Worm (Caenorhabditis elegans): ENCODE results near the gene rpn-7.
A peak's percentile ranks its signal among the peaks of the same experiment; 100 is the strongest.

The rpn-7 gene

ce11 chrIV:9333007-9333406 is 16.6 kb downstream of the rpn-7 start (continued):
- peak; percentile 39; the same call in 1 of the 2 replicates for TF ChIP-seq lin-38 (GFP tag; IDR thresholded peaks at IDR 0.05)
- TF ChIP-seq nhr-6 (tag; optimal IDR thresholded peaks at IDR 0.05), result no peak
- TF ChIP-seq ces-1 (GFP tag; optimal IDR thresholded peaks at IDR 0.05), result no peak
- peak; percentile 34 for TF ChIP-seq ama-1 (optimal IDR thresholded peaks at IDR 0.05)
- TF ChIP-seq ceh-20 (GFP tag; IDR thresholded peaks at IDR 0.05), result no peak
- TF ChIP-seq vab-7 (GFP tag; IDR thresholded peaks at IDR 0.05), result no peak
- 0 out of 2 replicates have a peak, but pooled peaks have one; percentile 27 for TF ChIP-seq lin-1 (GFP tag; IDR thresholded peaks at IDR 0.05)
- TF ChIP-seq set-16 (GFP tag; IDR thresholded peaks at IDR 0.05), result no peak
- no peak for TF ChIP-seq T26A8.4 (GFP tag; IDR thresholded peaks at IDR 0.05)
- no peak for TF ChIP-seq zfp-3 (GFP tag; conservative IDR thresholded peaks at IDR 0.05)
- TF ChIP-seq jun-1 (tag; optimal IDR thresholded peaks at IDR 0.05), result no peak
- peak; percentile 79 for TF ChIP-seq hlh-11 (tag; optimal IDR thresholded peaks at IDR 0.05)
- TF ChIP-seq gei-8 (GFP tag; optimal IDR thresholded peaks at IDR 0.05), result no peak
- TF ChIP-seq Y75B8A.6 (GFP tag; IDR thresholded peaks at IDR 0.05), result no peak
- no peak for TF ChIP-seq nhr-76 (tag; optimal IDR thresholded peaks at IDR 0.05)
- no peak for TF ChIP-seq ceh-44 (GFP tag; IDR thresholded peaks at IDR 0.05)
- TF ChIP-seq F49E8.2 (tag; optimal IDR thresholded peaks at IDR 0.05; ENCODE audit: borderline replicate concordance), result no peak
- no peak for TF ChIP-seq ZK337.2 (GFP tag; IDR thresholded peaks at IDR 0.05)
- peak; percentile 82 for TF ChIP-seq nhr-77 (tag; optimal IDR thresholded peaks at IDR 0.05)
- peak; percentile 5 for TF ChIP-seq hlh-30 (tag; optimal IDR thresholded peaks at IDR 0.05; ENCODE audit: insufficient read depth)
- TF ChIP-seq mxl-2 (GFP tag; conservative IDR thresholded peaks at IDR 0.05), result no peak

DNA sequence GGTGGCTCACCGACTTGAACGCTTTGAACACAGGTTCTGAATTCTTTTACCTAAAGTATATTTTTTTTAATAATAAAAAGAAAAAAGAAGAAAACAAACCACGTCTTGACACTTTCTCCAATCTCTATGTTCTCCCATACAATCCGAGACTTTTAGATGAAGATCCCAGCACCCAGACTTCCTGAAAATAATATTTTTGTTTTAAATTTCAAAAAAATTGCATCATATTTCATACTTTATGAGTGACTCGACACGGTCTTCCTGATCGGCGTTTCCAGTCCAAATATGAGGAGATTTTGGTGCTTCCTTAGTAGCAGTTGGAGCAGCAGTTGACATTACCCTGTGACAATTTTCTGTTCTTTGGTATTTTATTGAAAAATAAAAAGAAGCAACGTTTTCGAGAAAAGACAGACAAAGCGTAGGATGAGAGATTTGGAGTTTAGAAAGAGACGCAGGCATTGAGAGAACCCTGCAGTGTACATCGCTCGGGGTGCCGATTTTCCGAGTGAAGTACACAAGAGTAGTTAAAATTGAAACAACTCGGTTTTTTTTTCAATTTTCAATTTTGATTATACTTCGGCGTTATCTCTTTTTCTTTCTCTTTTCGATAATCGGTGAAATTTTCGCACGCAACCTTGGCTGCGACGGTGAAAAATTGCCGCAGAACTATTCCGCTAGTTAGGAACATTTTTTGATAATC is 19.3 kb downstream of the rpn-7 start, which contains the start of the genes coa-4 and T20D3.14:
Gene coa-4 (minus strand): TSS at position 51 of the 700 bp plus-strand sequence.
Gene T20D3.14 (minus strand): TSS at position 358 of the 700 bp plus-strand sequence.
- TF ChIP-seq nhr-77 (tag; optimal IDR thresholded peaks at IDR 0.05) (peak; percentile 23), madf-5 (GFP tag; IDR thresholded peaks at IDR 0.05) (no peak), lsy-2 (tag; optimal IDR thresholded peaks at IDR 0.05) (peak in 1 of 2 experiments; percentile 57), vab-7 (GFP tag; IDR thresholded peaks at IDR 0.05) (no peak), mes-2 (tag; optimal IDR thresholded peaks at IDR 0.05; ENCODE audit: poor library complexity, severe bottlenecking) (peak; percentile 56), lin-38 (GFP tag; IDR thresholded peaks at IDR 0.05) (peak; percentile 29; the same call in 1 of the 2 replicates), ztf-7 (tag; optimal IDR thresholded peaks at IDR 0.05) (no peak), nhr-41 (GFP tag; IDR thresholded peaks at IDR 0.05) (no peak), hlh-30 (tag; optimal IDR thresholded peaks at IDR 0.05; ENCODE audit: insufficient read depth) (peak; percentile 57), aha-1 (tag) (peak; percentile 63), nhr-28 (tag; optimal IDR thresholded peaks at IDR 0.05) (peak; percentile 27), madf-9 (GFP tag; conservative IDR thresholded peaks at IDR 0.05) (no peak), zfp-3 (GFP tag; conservative IDR thresholded peaks at IDR 0.05) (no peak), dmd-6 (GFP tag; IDR thresholded peaks at IDR 0.05) (peak; percentile 75), saeg-2 (GFP tag; IDR thresholded peaks at IDR 0.05) (no peak), hlh-11 (tag; optimal IDR thresholded peaks at IDR 0.05) (peak; percentile 64), ama-1 (optimal IDR thresholded peaks at IDR 0.05) (no peak), ceh-62 (tag; optimal IDR thresholded peaks at IDR 0.05) (no peak), dpl-1 (GFP tag; optimal IDR thresholded peaks at IDR 0.05) (peak; percentile 35), Y5F2A.4 (GFP tag; optimal IDR thresholded peaks at IDR 0.05) (no peak), zip-2 (tag; optimal IDR thresholded peaks at IDR 0.05) (no peak), lin-1 (GFP tag; IDR thresholded peaks at IDR 0.05) (peak; percentile 49; the same call in 1 of the 2 replicates), F37D6.2 (tag; optimal IDR thresholded peaks at IDR 0.05) (no peak), nhr-42 (GFP tag; IDR thresholded peaks at IDR 0.05) (no peak), snpc-1.2 (GFP tag; IDR thresholded peaks at IDR 0.05) (no peak), daf-12 (tag; optimal IDR thresholded peaks at IDR 0.05) (no peak), nhr-11 (tag; optimal IDR thresholded peaks at IDR 0.05) (no peak), T26A8.4 (GFP tag; IDR thresholded peaks at IDR 0.05) (no peak), daf-16 (GFP tag; optimal IDR thresholded peaks at IDR 0.05) (no peak), daf-16 (tag; optimal IDR thresholded peaks at IDR 0.05) (peak; percentile 64), pqm-1 (tag; optimal IDR thresholded peaks at IDR 0.05) (peak; percentile 24), nhr-48 (tag; optimal IDR thresholded peaks at IDR 0.05) (no peak), ceh-28 (tag; optimal IDR thresholded peaks at IDR 0.05) (no peak), dve-1 (tag; optimal IDR thresholded peaks at IDR 0.05; ENCODE audit: insufficient read depth) (peak; percentile 69), unc-130 (GFP tag; optimal IDR thresholded peaks at IDR 0.05) (no peak), set-16 (GFP tag; IDR thresholded peaks at IDR 0.05) (no peak), ceh-32 (tag; optimal IDR thresholded peaks at IDR 0.05; ENCODE audit: poor library complexity) (no peak)

Measured in whole organism, L4 larva.